Fruit fly (Drosophila melanogaster) whole organism, embryonic: ENCODE data around the gene CG15047.

Source experiments
- Antp ChIP-seq: fragments of 200-800 bp; sonication (Bioruptor generic); optimal IDR thresholded peaks from 3 replicates; lab custom pipeline; 2016; ENCODE audit warnings: missing biosample characterization, missing genetic modification characterization
- B-H2 ChIP-seq: fragments of 200-800 bp; sonication (Bioruptor generic); optimal IDR thresholded peaks from 2 replicates; lab custom pipeline; 2018; ENCODE audit warnings: missing biosample characterization, mild to moderate bottlenecking, missing genetic modification characterization
- CG10209 ChIP-seq: fragments of 200-800 bp; sonication (Bioruptor generic); optimal IDR thresholded peaks from 3 replicates; lab custom pipeline; 2017; ENCODE audit warnings: missing biosample characterization, mild to moderate bottlenecking, missing genetic modification characterization, missing genetic modification reagents
- CG15514 ChIP-seq: fragments of 200-800 bp; sonication (Bioruptor generic); optimal IDR thresholded peaks from 3 replicates; lab custom pipeline; 2017; ENCODE audit warnings: missing biosample characterization, missing genetic modification characterization, mild to moderate bottlenecking, moderate library complexity, missing genetic modification reagents
- CG2116 ChIP-seq: fragments of 200-800 bp; sonication (Bioruptor generic); optimal IDR thresholded peaks from 3 replicates; lab custom pipeline; 2018; ENCODE audit warnings: missing biosample characterization, mild to moderate bottlenecking, missing genetic modification characterization
- CG2712 ChIP-seq: fragments of 200-800 bp; optimal IDR thresholded peaks from 3 replicates; lab custom pipeline; 2019; ENCODE audit warnings: missing biosample characterization, mild to moderate bottlenecking, missing genetic modification characterization, moderate library complexity
- CG30431 ChIP-seq: fragments of 200-800 bp; sonication (Bioruptor generic); optimal IDR thresholded peaks from 2 replicates; lab custom pipeline; 2017; ENCODE audit warnings: missing biosample characterization, missing genetic modification characterization
- CG3838 ChIP-seq: fragments of 200-800 bp; sonication (Bioruptor generic); optimal IDR thresholded peaks from 3 replicates; lab custom pipeline; 2016; ENCODE audit warnings: missing biosample characterization, missing genetic modification characterization
- CG4820 ChIP-seq: fragments of 200-800 bp; sonication (Bioruptor generic); optimal IDR thresholded peaks from 3 replicates; lab custom pipeline; 2016; ENCODE audit warnings: missing biosample characterization, missing genetic modification characterization
- CG7928 ChIP-seq: fragments of 200-800 bp; sonication (Bioruptor generic); optimal IDR thresholded peaks from 2 replicates; lab custom pipeline; 2017; ENCODE audit warnings: missing biosample characterization, mild to moderate bottlenecking, missing genetic modification characterization
- CG7963 ChIP-seq: fragments of 200-800 bp; sonication (Bioruptor generic); IDR thresholded peaks from 3 replicates; pipeline ENCODE4 v1.3.6; 2022; ENCODE audit warnings: missing biosample characterization, missing genetic modification characterization; ENCODE audit not compliant: partially characterized antibody
- CG8290 ChIP-seq, 3 experiments: fragments of 200-800 bp; sonication (Bioruptor generic); optimal IDR thresholded peaks; 2 replicates each; lab custom pipeline; 2016 to 2019; ENCODE audit warnings: missing biosample characterization in 3 of 3, missing genetic modification characterization in 3 of 3, mild to moderate bottlenecking in 2 of 3, moderate library complexity in 1 of 3
- CG9797 ChIP-seq: fragments of 200-800 bp; sonication (Bioruptor generic); optimal IDR thresholded peaks from 3 replicates; lab custom pipeline; 2018; ENCODE audit warnings: missing biosample characterization, mild to moderate bottlenecking, missing genetic modification characterization
- CG9932 ChIP-seq: fragments of 200-800 bp; sonication (Bioruptor generic); IDR thresholded peaks from 2 replicates; pipeline ENCODE4 v1.3.6; 2022; ENCODE audit warnings: missing biosample characterization, missing genetic modification characterization
- Dbx ChIP-seq: fragments of 200-800 bp; sonication (Bioruptor generic); IDR thresholded peaks from 3 replicates; pipeline ENCODE4 v1.3.6; 2022; ENCODE audit warnings: missing biosample characterization, missing genetic modification characterization
- Deaf1 ChIP-seq: fragments of 200-800 bp; optimal IDR thresholded peaks from 3 replicates; lab custom pipeline; 2019; ENCODE audit warnings: missing biosample characterization, mild to moderate bottlenecking, missing genetic modification characterization, moderate library complexity
- E2f2 ChIP-seq: fragments of 200-800 bp; sonication (Bioruptor generic); IDR thresholded peaks from 2 replicates; pipeline ENCODE4 v1.3.6; 2022; ENCODE audit warnings: missing biosample characterization, missing genetic modification characterization
- Hand ChIP-seq: fragments of 200-800 bp; sonication (Bioruptor generic); optimal IDR thresholded peaks from 2 replicates; lab custom pipeline; 2017; ENCODE audit warnings: mild to moderate bottlenecking, missing biosample characterization, missing genetic modification reagents, missing genetic modification characterization
- Kr ChIP-seq: fragments of 200-800 bp; sonication (Bioruptor generic); optimal IDR thresholded peaks from 2 replicates; lab custom pipeline; 2017; ENCODE audit warnings: missing biosample characterization, mild to moderate bottlenecking, missing genetic modification characterization
- Lhr ChIP-seq: fragments of 200-800 bp; sonication (Bioruptor generic); optimal IDR thresholded peaks from 3 replicates; lab custom pipeline; 2017; ENCODE audit warnings: mild to moderate bottlenecking, missing biosample characterization, missing genetic modification reagents, missing genetic modification characterization
- MESR4 ChIP-seq: fragments of 200-800 bp; sonication (Bioruptor generic); optimal IDR thresholded peaks from 2 replicates; lab custom pipeline; 2018; ENCODE audit warnings: missing biosample characterization, mild to moderate bottlenecking, missing genetic modification characterization, moderate library complexity
- Pdp1 ChIP-seq, 2 experiments: fragments of 200-800 bp; sonication (Bioruptor generic); optimal IDR thresholded peaks; 3 replicates each; lab custom pipeline; 2016; ENCODE audit warnings: missing biosample characterization in 2 of 2, missing genetic modification characterization in 2 of 2, mild to moderate bottlenecking in 1 of 2, moderate library complexity in 1 of 2
- Ravus ChIP-seq: fragments of 200-800 bp; sonication (Bioruptor generic); IDR thresholded peaks from 2 replicates; pipeline ENCODE4 v1.3.6; 2022; ENCODE audit warnings: missing biosample characterization, missing genetic modification characterization
- Xbp1 ChIP-seq: fragments of 200-800 bp; sonication (Bioruptor generic); optimal IDR thresholded peaks from 3 replicates; lab custom pipeline; 2016; ENCODE audit warnings: missing biosample characterization, mild to moderate bottlenecking, missing genetic modification characterization
- ato ChIP-seq: fragments of 200-800 bp; sonication (Bioruptor generic); IDR thresholded peaks from 2 replicates; pipeline ENCODE4 v1.3.6; 2022; ENCODE audit warnings: missing biosample characterization, missing genetic modification characterization; ENCODE audit not compliant: partially characterized antibody
- az2 ChIP-seq: fragments of 200-800 bp; sonication (Bioruptor generic); optimal IDR thresholded peaks from 3 replicates; lab custom pipeline; 2016; ENCODE audit warnings: missing biosample characterization, missing genetic modification characterization
- btn ChIP-seq: fragments of 200-800 bp; sonication (Bioruptor generic); optimal IDR thresholded peaks from 2 replicates; lab custom pipeline; 2016; ENCODE audit warnings: missing biosample characterization, missing genetic modification characterization
- cas ChIP-seq: fragments of 200-800 bp; sonication (Bioruptor generic); IDR thresholded peaks from 2 replicates; pipeline ENCODE4 v1.3.6; 2022; ENCODE audit warnings: missing biosample characterization, missing genetic modification characterization
- cg ChIP-seq: fragments of 200-800 bp; sonication (Bioruptor generic); optimal IDR thresholded peaks from 3 replicates; lab custom pipeline; 2019; ENCODE audit warnings: missing biosample characterization, mild to moderate bottlenecking, missing genetic modification characterization, moderate library complexity
- chm ChIP-seq: fragments of 200-800 bp; sonication (Bioruptor generic); IDR thresholded peaks from 2 replicates; pipeline ENCODE4 v1.3.6; 2022; ENCODE audit warnings: missing biosample characterization, missing genetic modification characterization
- chn ChIP-seq: fragments of 200-800 bp; sonication (Bioruptor generic); optimal IDR thresholded peaks from 2 replicates; lab custom pipeline; 2016; ENCODE audit warnings: missing biosample characterization, missing genetic modification characterization
- dmrt99B ChIP-seq: fragments of 200-800 bp; sonication (Bioruptor generic); optimal IDR thresholded peaks from 2 replicates; lab custom pipeline; 2018; ENCODE audit warnings: missing biosample characterization, mild to moderate bottlenecking, missing genetic modification characterization, moderate library complexity
- fd102C ChIP-seq: fragments of 200-800 bp; sonication (Bioruptor generic); optimal IDR thresholded peaks from 2 replicates; lab custom pipeline; 2018; ENCODE audit warnings: missing biosample characterization, mild to moderate bottlenecking, missing genetic modification characterization, moderate library complexity
- ftz-f1 ChIP-seq: fragments of 200-800 bp; sonication (Bioruptor generic); optimal IDR thresholded peaks from 2 replicates; lab custom pipeline; 2016; ENCODE audit warnings: missing biosample characterization, missing genetic modification characterization
- hkb ChIP-seq, 2 experiments: fragments of 200-800 bp in 1 of 2; fragments of >200 bp in 1 of 2; sonication (Bioruptor generic) in 1 of 2; IDR thresholded peaks in 1 of 2; optimal IDR thresholded peaks in 1 of 2; 2 replicates each; pipeline versions ENCODE4 v1.3.6 to Lab custom; 2017 to 2022; ENCODE audit warnings: missing biosample characterization in 1 of 2, missing genetic modification characterization in 1 of 2
- inv ChIP-seq: fragments of 200-800 bp; sonication (Bioruptor generic); IDR thresholded peaks from 2 replicates; pipeline ENCODE4 v1.3.6; 2022; ENCODE audit warnings: missing biosample characterization, missing genetic modification characterization; ENCODE audit not compliant: partially characterized antibody
- oc ChIP-seq: fragments of 200-800 bp; sonication (Bioruptor generic); optimal IDR thresholded peaks from 2 replicates; lab custom pipeline; 2018; ENCODE audit warnings: missing biosample characterization, mild to moderate bottlenecking, missing genetic modification characterization, moderate library complexity
- pb ChIP-seq: fragments of 200-800 bp; sonication (Bioruptor generic); optimal IDR thresholded peaks from 3 replicates; lab custom pipeline; 2016; ENCODE audit warnings: missing biosample characterization, missing genetic modification characterization
- peb ChIP-seq: fragments of 200-800 bp; sonication (Bioruptor generic); IDR thresholded peaks from 2 replicates; pipeline ENCODE4 v1.3.6; 2022; ENCODE audit warnings: missing biosample characterization, missing genetic modification characterization
- pfk ChIP-seq: fragments of 200-800 bp; sonication (Bioruptor generic); optimal IDR thresholded peaks from 2 replicates; lab custom pipeline; 2018; ENCODE audit warnings: missing biosample characterization, mild to moderate bottlenecking, missing genetic modification characterization, moderate library complexity
- prd ChIP-seq, 3 experiments: fragments of >200 bp in 2 of 3; fragments of 200-800 bp in 1 of 3; sonication (Bioruptor generic) in 1 of 3; optimal IDR thresholded peaks in 2 of 3; IDR thresholded peaks in 1 of 3; 2 replicates in 2 of 3; 3 replicates in 1 of 3; pipeline versions ENCODE4 v1.3.6 to Lab custom; 2017 to 2022; ENCODE audit warnings: missing biosample characterization in 1 of 3, missing genetic modification characterization in 1 of 3
- pzg ChIP-seq: fragments of 200-800 bp; sonication (Bioruptor generic); optimal IDR thresholded peaks from 3 replicates; lab custom pipeline; 2018; ENCODE audit warnings: missing biosample characterization, mild to moderate bottlenecking, missing genetic modification characterization, moderate library complexity
- stc ChIP-seq: fragments of 200-800 bp; sonication (Bioruptor generic); IDR thresholded peaks from 2 replicates; pipeline ENCODE4 v1.3.6; 2022; ENCODE audit warnings: missing biosample characterization, missing genetic modification characterization
- stwl ChIP-seq: fragments of 200-800 bp; sonication (Bioruptor generic); optimal IDR thresholded peaks from 3 replicates; lab custom pipeline; 2018; ENCODE audit warnings: missing biosample characterization, mild to moderate bottlenecking, missing genetic modification characterization, moderate library complexity
- sug ChIP-seq: fragments of 200-800 bp; optimal IDR thresholded peaks from 2 replicates; lab custom pipeline; 2019; ENCODE audit warnings: missing biosample characterization, mild to moderate bottlenecking, missing genetic modification characterization, moderate library complexity
- vnd ChIP-seq: fragments of 200-800 bp; sonication (Bioruptor generic); IDR thresholded peaks from 3 replicates; pipeline ENCODE4 v1.3.6; 2022; ENCODE audit warnings: missing biosample characterization, missing genetic modification characterization; ENCODE audit not compliant: partially characterized antibody
- vvl ChIP-seq: fragments of 200-800 bp; sonication (Bioruptor generic); IDR thresholded peaks from 2 replicates; pipeline ENCODE4 v1.3.6; 2022; ENCODE audit warnings: missing biosample characterization, missing genetic modification characterization
- wek ChIP-seq: fragments of 200-800 bp; sonication (Bioruptor generic); optimal IDR thresholded peaks from 3 replicates; lab custom pipeline; 2018; ENCODE audit warnings: missing biosample characterization, mild to moderate bottlenecking, missing genetic modification characterization, moderate library complexity

Gene CG15047

DNA sequence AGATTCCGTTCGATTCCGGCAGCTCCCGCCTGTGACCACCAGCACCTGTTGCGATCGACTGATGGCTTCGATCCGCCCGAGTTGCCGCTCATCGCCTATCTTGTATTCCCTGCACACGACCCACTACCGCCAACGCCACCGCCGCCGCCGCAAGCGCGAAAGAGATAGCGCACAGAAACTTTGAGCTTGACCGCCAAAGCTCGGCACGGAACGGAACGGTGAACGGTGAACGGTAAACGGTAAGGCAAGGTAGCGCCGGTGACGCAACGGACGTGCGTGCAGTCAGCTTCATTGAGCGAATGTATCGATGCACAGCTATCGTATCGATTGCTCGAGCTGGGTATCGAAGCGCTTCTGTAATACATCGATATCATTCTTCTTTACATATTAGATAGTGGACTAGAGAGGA lies 16.2 kb upstream of the CG15047 start, which contains the start of gene Ggt-1 (continued):
- TF ChIP-seq CG15514 = peak; percentile 94
- no peak for TF ChIP-seq hkb (optimal IDR thresholded peaks at IDR 0.05; lab: Kevin White, UChicago)
- peak; percentile 25; the same call in 1 of the 2 replicates for TF ChIP-seq hkb (GFP tag; IDR thresholded peaks at IDR 0.05; lab: Robert Waterston, UW)
- TF ChIP-seq vvl (GFP tag; lab: Robert Waterston, UW) = peak; percentile 27; the same call in 1 of the 2 replicates
- TF ChIP-seq stwl (tag; lab: Kevin White, UChicago) = peak; percentile 77
- no peak for TF ChIP-seq chm (GFP tag; lab: Robert Waterston, UW)
- TF ChIP-seq CG3838 (GFP tag; lab: Kevin White, UChicago) = no peak
- no peak for TF ChIP-seq Kr (GFP tag; lab: Kevin White, UChicago)
- TF ChIP-seq CG7963 (GFP tag; lab: Robert Waterston, UW) = peak; percentile 92
- TF ChIP-seq CG2712 = peak; percentile 20
- TF ChIP-seq cas (GFP tag; lab: Robert Waterston, UW) = no peak
- TF ChIP-seq CG4820 (GFP tag; lab: Kevin White, UChicago) = no peak
- no peak for TF ChIP-seq fd102C (GFP tag; lab: Kevin White, UChicago)
- TF ChIP-seq E2f2 (GFP tag; lab: Robert Waterston, UW) = peak; percentile 46; the same call in 1 of the 2 replicates
- TF ChIP-seq pzg = peak; percentile 76
- TF ChIP-seq Lhr (GFP tag; lab: Kevin White, UChicago) = peak; percentile 65
- peak in 1 of 2 experiments; percentile 93 for TF ChIP-seq Pdp1 (GFP tag; optimal IDR thresholded peaks at IDR 0.05; lab: Kevin White, UChicago)
- peak; percentile 3 for TF ChIP-seq wek (GFP tag; lab: Kevin White, UChicago)
- peak; percentile 1 for TF ChIP-seq chn (GFP tag; lab: Kevin White, UChicago)
- no peak for TF ChIP-seq az2 (GFP tag; lab: Kevin White, UChicago)
- TF ChIP-seq MESR4 (GFP tag; lab: Kevin White, UChicago) = peak; percentile 19
- TF ChIP-seq Dbx = peak; percentile 31; the same call in 1 of the 3 replicates
- TF ChIP-seq B-H2 (GFP tag; lab: Kevin White, UChicago) = peak; percentile 27
- TF ChIP-seq Ravus (GFP tag; lab: Robert Waterston, UW) = no peak
- TF ChIP-seq ato (GFP tag; lab: Robert Waterston, UW) = peak; percentile 94
- peak; percentile 68 for TF ChIP-seq Deaf1 (tag; lab: Kevin White, UChicago)
- no peak for TF ChIP-seq Hand (GFP tag; lab: Kevin White, UChicago)
- TF ChIP-seq CG30431 = no peak
- TF ChIP-seq CG7928 (GFP tag; lab: Kevin White, UChicago) = no peak
- TF ChIP-seq Antp (GFP tag; lab: Kevin White, UChicago) = no peak
- TF ChIP-seq oc (tag; lab: Kevin White, UChicago) = no peak
- TF ChIP-seq inv (GFP tag; lab: Robert Waterston, UW) = peak; percentile 76
- no peak for TF ChIP-seq btn (GFP tag; lab: Kevin White, UChicago)
- no peak for TF ChIP-seq stc (GFP tag; lab: Robert Waterston, UW)
- TF ChIP-seq vnd (GFP tag; lab: Robert Waterston, UW) = peak; percentile 93
- no peak for TF ChIP-seq peb (GFP tag; lab: Robert Waterston, UW)
- peak; percentile 72 for TF ChIP-seq ftz-f1 (GFP tag; lab: Kevin White, UChicago)
- no peak for TF ChIP-seq dmrt99B (tag; lab: Kevin White, UChicago)
- no peak for TF ChIP-seq CG10209
- no peak for TF ChIP-seq cg (GFP tag; lab: Kevin White, UChicago)
- peak; percentile 46 for TF ChIP-seq sug (tag; lab: Kevin White, UChicago)
- peak; percentile 30 for TF ChIP-seq pb
- peak; percentile 46 for TF ChIP-seq CG2116 (GFP tag; lab: Kevin White, UChicago)
- peak; percentile 14; the same call in 1 of the 2 replicates for TF ChIP-seq CG9932
- peak; percentile 94 for TF ChIP-seq pfk
- TF ChIP-seq CG9797 (GFP tag; lab: Kevin White, UChicago) = no peak
- peak; percentile 79 for TF ChIP-seq CG8290 (GFP tag; optimal IDR thresholded peaks at IDR 0.05; lab: Kevin White, UChicago)
- peak; percentile 67 to 83 for TF ChIP-seq CG8290 (tag; optimal IDR thresholded peaks at IDR 0.05; lab: Kevin White, UChicago)
- no peak for TF ChIP-seq prd (optimal IDR thresholded peaks at IDR 0.05; lab: Kevin White, UChicago)
- no peak for TF ChIP-seq prd (GFP tag; IDR thresholded peaks at IDR 0.05; lab: Robert Waterston, UW)
- no peak for TF ChIP-seq Xbp1 (GFP tag; lab: Kevin White, UChicago)
